Worm (Caenorhabditis elegans) whole organism, L4/young adult: Measurements from ENCODE around the gene srx-54.

ENCODE experiments used
- dao-5 ChIP-seq: sonication (generic microtip); optimal IDR thresholded peaks from 2 replicates; lab custom pipeline; 2016; ENCODE audit warnings: missing genotype, missing genetic modification characterization, moderate library complexity, missing compliant biosample characterization
- him-1 ChIP-seq: sonication (generic microtip); optimal IDR thresholded peaks from 2 replicates; lab custom pipeline; 2016; ENCODE audit warnings: missing genotype, missing genetic modification reagents, missing genetic modification characterization, missing compliant biosample characterization

ce11 chrV:16966636-16967035 lies 8.4 kb upstream of the srx-54 start, which contains the start of gene fbxa-90:
- TF ChIP-seq him-1: no peak
- no peak for TF ChIP-seq dao-5
